Worm (Caenorhabditis elegans): ENCODE measurements around the gene F21D9.8.

ce11 chrV:19288073-19288805 is 8.5 kb upstream of the F21D9.8 start, which contains the start of the genes F55C9.3 and fbxb-57:
- TF ChIP-seq egl-27 (tag; optimal IDR thresholded peaks at IDR 0.05) (no peak), nhr-12 (tag; optimal IDR thresholded peaks at IDR 0.05) (no peak), pha-4 (tag; optimal IDR thresholded peaks at IDR 0.05) (no peak), nhr-237 (tag; optimal IDR thresholded peaks at IDR 0.05) (no peak), nhr-11 (tag; optimal IDR thresholded peaks at IDR 0.05) (no peak), lin-39 (tag; optimal IDR thresholded peaks at IDR 0.05) (no peak), sea-2 (GFP tag; optimal IDR thresholded peaks at IDR 0.05) (no peak), ama-1 (optimal IDR thresholded peaks at IDR 0.05) (no peak), mdl-1 (tag; optimal IDR thresholded peaks at IDR 0.05) (no peak), elt-3 (tag; optimal IDR thresholded peaks at IDR 0.05) (no peak), fkh-10 (GFP tag; optimal IDR thresholded peaks at IDR 0.05) (no peak)
